Worm (Caenorhabditis elegans) whole organism, late embryonic: ENCODE measurements around the gene T08B1.1.

ENCODE experiments used
- F13H6.1 ChIP-seq: sonication (generic microtip); optimal IDR thresholded peaks from 2 replicates; lab custom pipeline; 2016; ENCODE audit warnings: missing genetic modification characterization, missing compliant biosample characterization
- ama-1 ChIP-seq: fragments of 150-350 bp; optimal IDR thresholded peaks from 2 replicates; lab custom pipeline; 2014
- hlh-15 ChIP-seq: sonication (generic microtip); optimal IDR thresholded peaks from 2 replicates; lab custom pipeline; 2016; ENCODE audit warnings: missing genetic modification characterization, missing compliant biosample characterization
- nhr-11 ChIP-seq: fragments of 150-350 bp; optimal IDR thresholded peaks from 2 replicates; lab custom pipeline; 2014; ENCODE audit warnings: missing biosample characterization, missing genetic modification characterization
- pha-4 ChIP-seq: fragments of 150-350 bp; optimal IDR thresholded peaks from 2 replicates; lab custom pipeline; 2018; ENCODE audit warnings: missing biosample characterization, missing genetic modification reagents, missing genetic modification characterization

- TF ChIP-seq pha-4 (tag; lab: Kevin White, UChicago) (no peak), nhr-11 (no peak), ama-1 (no peak), F13H6.1 (tag; lab: Kevin White, UChicago) (no peak), hlh-15 (tag; lab: Kevin White, UChicago) (no peak)
These were observed 29.7 kb downstream of the T08B1.1 start, which contains the start of gene fipr-25 for ce11 chrV:1957110-1957509.
